4 fruit fly cellular contexts compared by ENCODE assay signal in genomic region chr3R:14780747-14781146, dm6.
TF ChIP-seq lines count a peak whose summit lies in the region.

No protein-coding gene starts in this region.

- TF ChIP-seq CTCF in whole organism, embryonic (GFP tag; optimal IDR thresholded peaks at IDR 0.05; lab: Kevin White, UChicago), result no peak

TF ChIP-seq in whole organism, adult, 20 proteins besides CTCF, POLR2A, EP300 and RAD21:
- peak; percentile 38 for TF ChIP-seq cic (GFP tag; optimal IDR thresholded peaks at IDR 0.05; lab: Kevin White, UChicago)
- no peak for TF ChIP-seq CG33017 (tag; optimal IDR thresholded peaks at IDR 0.05; lab: Kevin White, UChicago)
- no peak for TF ChIP-seq Crg-1 (GFP tag; optimal IDR thresholded peaks at IDR 0.05; lab: Kevin White, UChicago)
- TF ChIP-seq Clk (GFP tag; optimal IDR thresholded peaks at IDR 0.05; lab: Kevin White, UChicago), result no peak
- no peak for TF ChIP-seq tj (GFP tag; optimal IDR thresholded peaks at IDR 0.05; lab: Kevin White, UChicago)
- no peak for TF ChIP-seq bab1 (GFP tag; optimal IDR thresholded peaks at IDR 0.05; lab: Kevin White, UChicago)
- no peak for TF ChIP-seq CG1620 (GFP tag; optimal IDR thresholded peaks at IDR 0.05; lab: Kevin White, UChicago)
- no peak for TF ChIP-seq CG11617 (GFP tag; optimal IDR thresholded peaks at IDR 0.05; lab: Kevin White, UChicago)
- TF ChIP-seq cnc (optimal IDR thresholded peaks at IDR 0.05; lab: Kevin White, UChicago), result no peak
- TF ChIP-seq CG12768 (GFP tag; optimal IDR thresholded peaks at IDR 0.05; lab: Kevin White, UChicago), result peak; percentile 26
- TF ChIP-seq kay (GFP tag; lab: Kevin White, UChicago; ENCODE audit: borderline replicate concordance), result peak; percentile 91

TF ChIP-seq in whole organism, embryonic, 481 proteins besides CTCF, POLR2A, EP300 and RAD21:
- TF ChIP-seq Fer3 (tag; optimal IDR thresholded peaks at IDR 0.05; lab: Kevin White, UChicago), result no peak
- no peak for TF ChIP-seq nerfin-2 (GFP tag; IDR thresholded peaks at IDR 0.05; lab: Robert Waterston, UW; ENCODE audit: partially characterized antibody)
- TF ChIP-seq CG4820 (GFP tag; optimal IDR thresholded peaks at IDR 0.05; lab: Kevin White, UChicago), result no peak
- TF ChIP-seq NK7.1 (GFP tag; optimal IDR thresholded peaks at IDR 0.05; lab: Kevin White, UChicago), result no peak
- TF ChIP-seq wek (GFP tag; optimal IDR thresholded peaks at IDR 0.05; lab: Kevin White, UChicago), result no peak
- 0 out of 2 replicates have a peak, but pooled peaks have one; percentile 9 for TF ChIP-seq vvl (GFP tag; IDR thresholded peaks at IDR 0.05; lab: Robert Waterston, UW)

TF ChIP-seq in whole organism, prepupa, 60 proteins besides CTCF, POLR2A, EP300 and RAD21:
- TF ChIP-seq vri (GFP tag; optimal IDR thresholded peaks at IDR 0.05; lab: Kevin White, UChicago) (peak; percentile 40), Eip93F (GFP tag; optimal IDR thresholded peaks at IDR 0.05; lab: Kevin White, UChicago) (peak; percentile 56), CG8119 (GFP tag; IDR thresholded peaks at IDR 0.05; lab: Robert Waterston, UW) (0 out of 3 replicates have a peak, but pooled peaks have one; percentile 5), CG6808 (GFP tag; optimal IDR thresholded peaks at IDR 0.05; lab: Kevin White, UChicago) (no peak), CG32006 (GFP tag; optimal IDR thresholded peaks at IDR 0.05; lab: Kevin White, UChicago) (no peak), Eip78C (GFP tag; lab: Kevin White, UChicago) (peak; percentile 52)

TF ChIP-seq in whole organism, wandering third instar larva, 38 proteins besides CTCF, POLR2A, EP300 and RAD21:
- TF ChIP-seq Dif (GFP tag; optimal IDR thresholded peaks at IDR 0.05; lab: Kevin White, UChicago; ENCODE audit: partially characterized antibody), result no peak
- peak; percentile 2 for TF ChIP-seq Hnf4 (GFP tag; optimal IDR thresholded peaks at IDR 0.05; lab: Kevin White, UChicago)
- peak; percentile 28 for TF ChIP-seq Jra (GFP tag; optimal IDR thresholded peaks at IDR 0.05; lab: Kevin White, UChicago)
- peak; percentile 11 for TF ChIP-seq h (GFP tag; optimal IDR thresholded peaks at IDR 0.05; lab: Kevin White, UChicago)
TF ChIP-seq in whole organism, wandering third instar larva: peak in this region for 3.
